Fruit fly (Drosophila melanogaster): ENCODE results near the gene CG14384.
A peak's percentile ranks its signal among the peaks of the same experiment; 100 is the strongest.

CG14384 gene

dm6 chr3R:13012351-13012750 lies 44.8 kb upstream of the CG14384 start (continued):
- TF ChIP-seq CoRest (tag; optimal IDR thresholded peaks at IDR 0.05), result peak; percentile 55
- TF ChIP-seq CG3065 (GFP tag; optimal IDR thresholded peaks at IDR 0.05), result no peak
- no peak for TF ChIP-seq CG8290 (GFP tag; optimal IDR thresholded peaks at IDR 0.05)
- peak in 1 of 2 experiments; percentile 77 for TF ChIP-seq CG8290 (tag; optimal IDR thresholded peaks at IDR 0.05)
- peak; percentile 42; the same call in 1 of the 2 replicates for TF ChIP-seq onecut (GFP tag; IDR thresholded peaks at IDR 0.05)
- peak; percentile 50; the same call in 1 of the 2 replicates for TF ChIP-seq CG43689 (GFP tag; IDR thresholded peaks at IDR 0.05)
- peak; percentile 72 for TF ChIP-seq CG10366 (GFP tag; IDR thresholded peaks at IDR 0.05)
- peak; percentile 31 for TF ChIP-seq ab (GFP tag; optimal IDR thresholded peaks at IDR 0.05)
- TF ChIP-seq nerfin-1 (tag; optimal IDR thresholded peaks at IDR 0.05), result peak; percentile 39
- TF ChIP-seq Hmr (GFP tag; optimal IDR thresholded peaks at IDR 0.05), result peak; percentile 57
- TF ChIP-seq CG18764 (GFP tag; optimal IDR thresholded peaks at IDR 0.05), result no peak
- no peak for TF ChIP-seq HHEX (GFP tag; optimal IDR thresholded peaks at IDR 0.05)
- peak; percentile 43 for TF ChIP-seq zen (tag; optimal IDR thresholded peaks at IDR 0.05)
- TF ChIP-seq Bteb2 (GFP tag; optimal IDR thresholded peaks at IDR 0.05), result no peak
- TF ChIP-seq ash1 (GFP tag; optimal IDR thresholded peaks at IDR 0.05), result peak; percentile 78
- TF ChIP-seq Lim3 (GFP tag; IDR thresholded peaks at IDR 0.05), result no peak
- TF ChIP-seq fd3F (GFP tag; optimal IDR thresholded peaks at IDR 0.05), result no peak
- TF ChIP-seq pum (GFP tag; optimal IDR thresholded peaks at IDR 0.05), result peak; percentile 40
- TF ChIP-seq so (GFP tag; IDR thresholded peaks at IDR 0.05), result 0 out of 3 replicates have a peak, but pooled peaks have one; percentile 47
- peak; percentile 17 for TF ChIP-seq CG17186 (GFP tag; optimal IDR thresholded peaks at IDR 0.05)
- no peak for TF ChIP-seq zf30C (GFP tag; optimal IDR thresholded peaks at IDR 0.05)
- TF ChIP-seq chn (GFP tag; optimal IDR thresholded peaks at IDR 0.05), result peak; percentile 72
- peak; percentile 82 for TF ChIP-seq ci (GFP tag; IDR thresholded peaks at IDR 0.05)
- no peak for TF ChIP-seq CG6654 (GFP tag; optimal IDR thresholded peaks at IDR 0.05)
- TF ChIP-seq ken (GFP tag; IDR thresholded peaks at IDR 0.05), result peak; percentile 80
- no peak for TF ChIP-seq slou (GFP tag; optimal IDR thresholded peaks at IDR 0.05)
- TF ChIP-seq CG11247 (GFP tag; IDR thresholded peaks at IDR 0.05), result peak; percentile 65
- peak; percentile 39 for TF ChIP-seq MTF-1 (GFP tag; optimal IDR thresholded peaks at IDR 0.05; ENCODE audit: borderline replicate concordance)
- peak; percentile 71 for TF ChIP-seq sob (GFP tag; IDR thresholded peaks at IDR 0.05)
- peak; percentile 54 for TF ChIP-seq gcm (GFP tag; optimal IDR thresholded peaks at IDR 0.05)
- TF ChIP-seq tna (GFP tag; IDR thresholded peaks at IDR 0.05; ENCODE audit: partially characterized antibody), result no peak
- peak; percentile 7; the same call in 1 of the 2 replicates for TF ChIP-seq CG7372 (GFP tag; IDR thresholded peaks at IDR 0.05)
- peak; percentile 72 for TF ChIP-seq CG2120 (GFP tag; optimal IDR thresholded peaks at IDR 0.05)
- peak; percentile 32 for TF ChIP-seq btn (GFP tag; optimal IDR thresholded peaks at IDR 0.05)
- peak; percentile 49 for TF ChIP-seq CG12942 (GFP tag; optimal IDR thresholded peaks at IDR 0.05)
- peak; percentile 29 for TF ChIP-seq pros (GFP tag; optimal IDR thresholded peaks at IDR 0.05)
- TF ChIP-seq D19A (tag; optimal IDR thresholded peaks at IDR 0.05), result peak; percentile 53
- TF ChIP-seq CG15073 (GFP tag; optimal IDR thresholded peaks at IDR 0.05), result no peak
- no peak for TF ChIP-seq CTCF (GFP tag; optimal IDR thresholded peaks at IDR 0.05)
- 0 out of 2 replicates have a peak, but pooled peaks have one; percentile 27 for TF ChIP-seq Nf-YA (GFP tag; IDR thresholded peaks at IDR 0.05)
- TF ChIP-seq Lpt (GFP tag; optimal IDR thresholded peaks at IDR 0.05), result no peak
- no peak for TF ChIP-seq ham (GFP tag; IDR thresholded peaks at IDR 0.05)
- TF ChIP-seq Dll (GFP tag; IDR thresholded peaks at IDR 0.05; ENCODE audit: partially characterized antibody), result no peak
- TF ChIP-seq CG14050 (GFP tag; IDR thresholded peaks at IDR 0.05), result peak; percentile 55
- peak; percentile 37; the same call in 1 of the 2 replicates for TF ChIP-seq dati (GFP tag; IDR thresholded peaks at IDR 0.05)
- TF ChIP-seq Usf (GFP tag; optimal IDR thresholded peaks at IDR 0.05), result no peak
- peak; percentile 65 for TF ChIP-seq CG17359 (tag; optimal IDR thresholded peaks at IDR 0.05)
- no peak for TF ChIP-seq CG8359 (GFP tag; optimal IDR thresholded peaks at IDR 0.05; ENCODE audit: borderline replicate concordance)
- no peak for TF ChIP-seq CG10274 (GFP tag; optimal IDR thresholded peaks at IDR 0.05)
- no peak for TF ChIP-seq Eip74EF (GFP tag; optimal IDR thresholded peaks at IDR 0.05)
- 0 out of 2 replicates have a peak, but pooled peaks have one; percentile 31 for TF ChIP-seq CG4730 (GFP tag; IDR thresholded peaks at IDR 0.05)
- TF ChIP-seq Dip3 (GFP tag; optimal IDR thresholded peaks at IDR 0.05), result peak; percentile 69

Data from whole organism, embryonic.